Worm (Caenorhabditis elegans) whole organism, L2 larva: ENCODE data around the gene chil-11.

Source experiments
- F13H6.1 ChIP-seq: sonication (generic microtip); optimal IDR thresholded peaks from 2 replicates; lab custom pipeline; 2016; ENCODE audit warnings: missing genetic modification characterization, missing compliant biosample characterization
- R02D3.7 ChIP-seq: fragments of 150-350 bp; optimal IDR thresholded peaks from 2 replicates; lab custom pipeline; 2014; ENCODE audit warnings: missing biosample characterization, missing genetic modification characterization
- ZK546.5 ChIP-seq: sonication (generic microtip); optimal IDR thresholded peaks from 2 replicates; lab custom pipeline; 2017; ENCODE audit warnings: missing biosample characterization, missing genetic modification characterization
- ama-1 ChIP-seq: fragments of 150-350 bp; optimal IDR thresholded peaks from 2 replicates; lab custom pipeline; 2018; ENCODE audit warnings: inconsistent platforms
- egl-27 ChIP-seq: sonication (generic microtip); optimal IDR thresholded peaks from 3 replicates; lab custom pipeline; 2017; ENCODE audit warnings: missing biosample characterization, missing genetic modification reagents, missing genetic modification characterization
- lin-13 ChIP-seq: fragments of 150-350 bp; optimal IDR thresholded peaks from 2 replicates; lab custom pipeline; 2014; ENCODE audit warnings: missing biosample characterization, missing genetic modification reagents, missing genetic modification characterization
- unc-62 ChIP-seq: fragments of 150-350 bp; optimal IDR thresholded peaks from 2 replicates; lab custom pipeline; 2014; ENCODE audit warnings: missing biosample characterization, missing genetic modification reagents, missing genetic modification characterization

DNA sequence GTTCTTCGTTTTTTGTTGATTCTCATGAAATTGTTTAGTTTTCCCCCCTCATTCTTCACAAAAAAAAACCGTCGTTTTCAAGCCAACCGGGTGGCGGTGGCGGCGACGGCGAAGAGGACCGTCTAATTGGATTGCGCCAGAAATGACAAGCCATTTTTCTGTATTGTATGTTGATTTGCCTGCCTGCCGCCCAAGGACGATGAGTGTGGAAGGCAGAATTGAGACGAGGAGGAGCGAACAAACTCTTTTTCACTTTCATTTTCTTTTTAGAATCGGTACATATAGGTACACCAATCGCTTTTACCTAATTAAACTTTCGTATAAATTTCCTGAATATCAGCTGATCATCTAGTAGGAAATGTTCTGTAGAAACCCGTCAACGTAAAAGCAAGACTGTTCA lies 39.5 kb upstream of the chil-11 start:
- TF ChIP-seq egl-27 (tag; lab: Kevin White, UChicago) (no peak), ama-1 (no peak), lin-13 (no peak), unc-62 (no peak), F13H6.1 (tag; lab: Kevin White, UChicago) (no peak), R02D3.7 (no peak), ZK546.5 (tag; lab: Kevin White, UChicago) (no peak)
